Worm (Caenorhabditis elegans): Measurements from ENCODE around the gene F29G6.1.

F29G6.1 gene

DNA sequence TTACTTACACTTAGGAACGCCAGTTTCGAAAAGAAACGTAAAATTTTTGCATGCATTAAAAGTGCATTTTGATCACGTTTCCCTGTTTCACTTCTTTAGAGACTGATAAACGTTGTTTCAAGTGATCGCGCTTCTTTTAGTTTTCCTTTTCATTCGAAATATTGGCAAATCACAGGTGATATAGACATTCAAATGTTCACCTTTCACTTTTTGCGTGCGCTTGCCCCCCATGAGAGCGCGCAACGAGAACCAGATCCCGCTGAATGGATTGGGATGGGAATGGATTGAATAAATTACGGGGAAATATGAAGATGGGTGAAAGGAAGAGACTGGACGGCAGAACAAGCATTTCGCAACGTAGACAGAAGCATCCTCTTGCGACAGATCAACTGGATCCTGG lies 40.5 kb upstream of the F29G6.1 start:
- TF ChIP-seq K11D2.4 (GFP tag; IDR thresholded peaks at IDR 0.05) (no peak), ztf-25 (GFP tag; IDR thresholded peaks at IDR 0.05) (no peak), lag-1 (GFP tag; IDR thresholded peaks at IDR 0.05) (no peak), let-526 (GFP tag; IDR thresholded peaks at IDR 0.05) (no peak), zim-3 (tag; optimal IDR thresholded peaks at IDR 0.05) (peak; percentile 2), F52B5.7 (tag; optimal IDR thresholded peaks at IDR 0.05) (no peak), unc-62 (GFP tag; optimal IDR thresholded peaks at IDR 0.05) (no peak), ztf-28 (GFP tag; IDR thresholded peaks at IDR 0.05) (no peak)

DNA sequence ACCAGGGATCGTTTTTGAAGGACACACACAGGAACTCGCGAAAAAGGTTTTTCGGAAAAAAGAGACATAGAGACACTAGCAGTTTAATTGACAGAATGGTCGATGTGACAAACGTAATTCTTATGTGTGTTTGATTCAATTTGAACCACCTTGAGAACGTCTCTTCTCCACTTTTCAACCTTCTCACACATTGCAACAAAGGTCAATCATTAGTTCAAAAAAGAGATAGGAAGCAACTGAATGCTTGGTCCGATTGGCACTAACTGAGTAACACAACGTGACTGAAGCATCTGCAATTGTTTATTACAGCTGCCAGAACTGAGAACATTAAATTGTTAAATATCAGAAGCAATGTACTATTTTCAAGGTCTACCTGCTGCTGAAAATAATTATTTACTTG lies 40.0 kb upstream of the F29G6.1 start:
- TF ChIP-seq snpc-3.4 (tag; optimal IDR thresholded peaks at IDR 0.05) (no peak), ceh-91 (GFP tag; IDR thresholded peaks at IDR 0.05) (no peak), F55B11.4 (tag; optimal IDR thresholded peaks at IDR 0.05; ENCODE audit: borderline replicate concordance, insufficient read depth) (no peak), bed-1 (GFP tag; IDR thresholded peaks at IDR 0.05) (no peak), ccch-3 (GFP tag; optimal IDR thresholded peaks at IDR 0.05) (no peak), zfh-2 (GFP tag; conservative IDR thresholded peaks at IDR 0.05) (no peak), ets-4 (GFP tag; optimal IDR thresholded peaks at IDR 0.05) (no peak), ceh-40 (GFP tag; IDR thresholded peaks at IDR 0.05) (no peak), B0261.1 (tag; optimal IDR thresholded peaks at IDR 0.05) (no peak), attf-5 (GFP tag; optimal IDR thresholded peaks at IDR 0.05) (no peak), attf-6 (GFP tag; IDR thresholded peaks at IDR 0.05) (no peak)

DNA sequence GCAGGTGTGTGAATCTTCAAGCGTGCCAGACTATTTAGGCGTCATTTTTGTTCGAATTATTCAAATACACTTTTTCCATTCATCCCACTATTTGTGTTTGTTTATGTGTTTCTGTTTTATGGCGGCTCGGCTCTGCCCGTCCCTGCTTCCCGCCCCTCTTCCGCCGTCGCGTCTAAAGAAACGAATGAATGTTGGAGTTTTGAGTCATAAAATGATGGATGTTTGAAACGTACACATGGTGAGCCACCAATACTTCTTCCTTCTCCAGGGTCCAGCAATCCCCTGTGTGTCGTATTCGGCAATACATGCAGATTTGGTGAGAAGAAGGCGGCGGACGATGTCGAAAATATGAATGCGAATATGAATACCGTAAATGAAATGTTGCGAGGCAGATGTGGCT lies 39.1 kb upstream of the F29G6.1 start:
- TF ChIP-seq Y53G8AR.9 (GFP tag; conservative IDR thresholded peaks at IDR 0.05) (no peak), ceh-91 (GFP tag; IDR thresholded peaks at IDR 0.05) (no peak), efl-1 (GFP tag; optimal IDR thresholded peaks at IDR 0.05) (no peak), ZK185.1 (tag; optimal IDR thresholded peaks at IDR 0.05; ENCODE audit: poor library complexity, severe bottlenecking) (no peak), hsf-1 (GFP tag; IDR thresholded peaks at IDR 0.05) (no peak), ceh-58 (GFP tag; IDR thresholded peaks at IDR 0.05) (no peak), let-526 (GFP tag; IDR thresholded peaks at IDR 0.05) (no peak), zfh-2 (GFP tag; conservative IDR thresholded peaks at IDR 0.05) (no peak), mxl-1 (tag; optimal IDR thresholded peaks at IDR 0.05) (no peak), fkh-3 (tag; optimal IDR thresholded peaks at IDR 0.05) (no peak), attf-5 (GFP tag; optimal IDR thresholded peaks at IDR 0.05) (no peak), K11D2.4 (GFP tag; IDR thresholded peaks at IDR 0.05) (no peak), akir-1 (GFP tag; optimal IDR thresholded peaks at IDR 0.05) (no peak), snpc-3.4 (tag; optimal IDR thresholded peaks at IDR 0.05) (no peak), ztf-28 (GFP tag; IDR thresholded peaks at IDR 0.05) (no peak), nfya-2 (GFP tag; IDR thresholded peaks at IDR 0.05) (no peak), rec-8 (tag; optimal IDR thresholded peaks at IDR 0.05) (no peak), lin-26 (GFP tag; IDR thresholded peaks at IDR 0.05) (no peak), ztf-18 (tag; optimal IDR thresholded peaks at IDR 0.05) (no peak)

DNA sequence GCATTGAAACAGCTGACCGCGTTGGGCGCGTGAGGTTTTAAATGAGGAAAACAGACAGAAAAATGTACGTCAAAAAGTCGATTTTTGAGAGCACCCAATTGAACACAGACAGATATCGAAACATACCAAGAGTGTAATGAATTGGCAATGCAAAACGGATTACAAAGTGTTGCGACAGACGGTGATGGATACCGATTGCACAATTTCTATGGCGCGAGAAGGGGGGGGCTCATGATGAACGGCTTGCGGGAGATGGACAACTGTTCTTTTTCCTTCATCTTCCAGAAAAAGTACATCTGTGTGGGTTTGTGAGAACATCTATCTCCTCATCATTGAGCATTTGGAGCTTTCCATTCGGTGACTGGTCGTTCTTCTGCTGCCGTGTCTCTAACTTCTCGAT lies 38.5 kb upstream of the F29G6.1 start:
- no peak for TF ChIP-seq ztf-22 (GFP tag; optimal IDR thresholded peaks at IDR 0.05)
- TF ChIP-seq B0019.2 (GFP tag; conservative IDR thresholded peaks at IDR 0.05) = no peak
- no peak for TF ChIP-seq K11D2.4 (GFP tag; IDR thresholded peaks at IDR 0.05)
- TF ChIP-seq madf-6 (GFP tag; IDR thresholded peaks at IDR 0.05) = no peak
- TF ChIP-seq madf-10 (tag; optimal IDR thresholded peaks at IDR 0.05) = no peak
- no peak for TF ChIP-seq mel-28 (tag; optimal IDR thresholded peaks at IDR 0.05; ENCODE audit: borderline replicate concordance)
- TF ChIP-seq repo-1 (tag; optimal IDR thresholded peaks at IDR 0.05) = no peak
- no peak for TF ChIP-seq Y79H2A.3 (GFP tag; conservative IDR thresholded peaks at IDR 0.05)
- no peak for TF ChIP-seq lin-26 (GFP tag; IDR thresholded peaks at IDR 0.05)
- TF ChIP-seq lag-1 (GFP tag; IDR thresholded peaks at IDR 0.05) = no peak
- no peak for TF ChIP-seq mxl-1 (tag; optimal IDR thresholded peaks at IDR 0.05)
- no peak for TF ChIP-seq ceh-40 (GFP tag; IDR thresholded peaks at IDR 0.05)
- TF ChIP-seq nfya-1 (tag; optimal IDR thresholded peaks at IDR 0.05; ENCODE audit: borderline replicate concordance, insufficient read depth) = no peak
- TF ChIP-seq madf-8 (GFP tag; conservative IDR thresholded peaks at IDR 0.05) = no peak

Measured in whole organism, young adult.